Fruit fly (Drosophila melanogaster) whole organism, embryonic: ENCODE data around the gene lilli.

ENCODE experiments used
- BtbVII ChIP-seq: fragments of 200-800 bp; sonication (Bioruptor generic); optimal IDR thresholded peaks from 3 replicates; lab custom pipeline; 2017; ENCODE audit warnings: missing biosample characterization, mild to moderate bottlenecking, missing genetic modification characterization
- CG10274 ChIP-seq: fragments of 200-800 bp; sonication (Bioruptor generic); optimal IDR thresholded peaks from 3 replicates; lab custom pipeline; 2017; ENCODE audit warnings: missing biosample characterization, mild to moderate bottlenecking, missing genetic modification characterization
- CG11695 ChIP-seq: fragments of 200-800 bp; sonication (Bioruptor generic); IDR thresholded peaks from 3 replicates; pipeline ENCODE4 v1.3.6; 2022; ENCODE audit warnings: missing biosample characterization, missing genetic modification characterization
- CG12391 ChIP-seq: fragments of 200-800 bp; sonication (Bioruptor generic); optimal IDR thresholded peaks from 3 replicates; lab custom pipeline; 2018; ENCODE audit warnings: missing biosample characterization, mild to moderate bottlenecking, missing genetic modification characterization, moderate library complexity
- CG13123 ChIP-seq: fragments of 200-800 bp; sonication (Bioruptor generic); optimal IDR thresholded peaks from 2 replicates; lab custom pipeline; 2016; ENCODE audit warnings: missing biosample characterization, missing genetic modification characterization
- CG13775 ChIP-seq: fragments of 200-800 bp; sonication (Bioruptor generic); optimal IDR thresholded peaks from 3 replicates; lab custom pipeline; 2017; ENCODE audit warnings: missing biosample characterization, mild to moderate bottlenecking, missing genetic modification characterization
- CG14667 ChIP-seq: fragments of 200-800 bp; sonication (Bioruptor generic); IDR thresholded peaks from 2 replicates; pipeline ENCODE4 v1.3.6; 2022; ENCODE audit warnings: missing biosample characterization, missing genetic modification characterization
- CG16815 ChIP-seq: fragments of 200-800 bp; sonication (Bioruptor generic); optimal IDR thresholded peaks from 3 replicates; lab custom pipeline; 2017; ENCODE audit warnings: missing biosample characterization, mild to moderate bottlenecking, missing genetic modification characterization
- CG17385 ChIP-seq: fragments of 200-800 bp; sonication (Bioruptor generic); optimal IDR thresholded peaks from 3 replicates; lab custom pipeline; 2018; ENCODE audit warnings: missing biosample characterization, mild to moderate bottlenecking, missing genetic modification characterization
- CG32772 ChIP-seq: fragments of 200-800 bp; sonication (Bioruptor generic); IDR thresholded peaks from 2 replicates; pipeline ENCODE4 v1.3.6; 2022; ENCODE audit warnings: missing biosample characterization, missing genetic modification characterization
- CG33213 ChIP-seq: fragments of 200-800 bp; sonication (Bioruptor generic); optimal IDR thresholded peaks from 3 replicates; lab custom pipeline; 2016; ENCODE audit warnings: missing biosample characterization, missing genetic modification characterization
- CG34224 ChIP-seq: fragments of 200-800 bp; sonication (Bioruptor generic); IDR thresholded peaks from 3 replicates; pipeline ENCODE4 v1.3.6; 2022; ENCODE audit warnings: missing biosample characterization, missing genetic modification characterization; ENCODE audit not compliant: partially characterized antibody
- CG34422 ChIP-seq: fragments of 200-800 bp; sonication (Bioruptor generic); IDR thresholded peaks from 3 replicates; pipeline ENCODE4 v1.3.6; 2022; ENCODE audit warnings: missing biosample characterization, missing genetic modification characterization
- CG43689 ChIP-seq: fragments of 200-800 bp; sonication (Bioruptor generic); IDR thresholded peaks from 2 replicates; pipeline ENCODE4 v1.3.6; 2022; ENCODE audit warnings: missing biosample characterization, missing genetic modification characterization
- CG5245 ChIP-seq: fragments of 200-800 bp; sonication (Bioruptor generic); optimal IDR thresholded peaks from 3 replicates; lab custom pipeline; 2016; ENCODE audit warnings: missing biosample characterization, missing genetic modification characterization
- CG6654 ChIP-seq: fragments of 200-800 bp; sonication (Bioruptor generic); optimal IDR thresholded peaks from 2 replicates; lab custom pipeline; 2017; ENCODE audit warnings: missing biosample characterization, mild to moderate bottlenecking, missing genetic modification characterization
- CG6683 ChIP-seq: fragments of 200-800 bp; sonication (Bioruptor generic); optimal IDR thresholded peaks from 2 replicates; lab custom pipeline; 2017; ENCODE audit warnings: missing biosample characterization, mild to moderate bottlenecking, missing genetic modification characterization, missing genetic modification reagents
- CG7839 ChIP-seq: fragments of 200-800 bp; sonication (Bioruptor generic); optimal IDR thresholded peaks from 3 replicates; lab custom pipeline; 2018; ENCODE audit warnings: missing biosample characterization, mild to moderate bottlenecking, missing genetic modification characterization, moderate library complexity
- CG8089 ChIP-seq: fragments of 200-800 bp; sonication (Bioruptor generic); optimal IDR thresholded peaks from 3 replicates; lab custom pipeline; 2016; ENCODE audit warnings: missing biosample characterization, missing genetic modification characterization
- CG8478 ChIP-seq: fragments of >200 bp; optimal IDR thresholded peaks from 2 replicates; lab custom pipeline; 2018
- CG9932 ChIP-seq: fragments of 200-800 bp; sonication (Bioruptor generic); IDR thresholded peaks from 2 replicates; pipeline ENCODE4 v1.3.6; 2022; ENCODE audit warnings: missing biosample characterization, missing genetic modification characterization
- Lpt ChIP-seq: fragments of >200 bp; optimal IDR thresholded peaks from 2 replicates; lab custom pipeline; 2018; ENCODE audit warnings: missing biosample characterization, missing genetic modification characterization
- MESR4 ChIP-seq: fragments of 200-800 bp; sonication (Bioruptor generic); optimal IDR thresholded peaks from 2 replicates; lab custom pipeline; 2018; ENCODE audit warnings: missing biosample characterization, mild to moderate bottlenecking, missing genetic modification characterization, moderate library complexity
- Mes4 ChIP-seq: fragments of 200-800 bp; sonication (Bioruptor generic); optimal IDR thresholded peaks from 2 replicates; lab custom pipeline; 2016; ENCODE audit warnings: missing biosample characterization, missing genetic modification characterization
- Opbp ChIP-seq: fragments of 200-800 bp; sonication (Bioruptor generic); IDR thresholded peaks from 3 replicates; pipeline ENCODE4 v1.3.6; 2022; ENCODE audit warnings: missing biosample characterization, missing genetic modification characterization; ENCODE audit not compliant: partially characterized antibody
- PHDP ChIP-seq: fragments of 200-800 bp; sonication (Bioruptor generic); optimal IDR thresholded peaks from 3 replicates; lab custom pipeline; 2018; ENCODE audit warnings: missing biosample characterization, mild to moderate bottlenecking, missing genetic modification characterization, moderate library complexity
- Scr ChIP-seq: fragments of 200-800 bp; sonication (Bioruptor generic); IDR thresholded peaks from 2 replicates; pipeline ENCODE4 v1.3.6; 2022; ENCODE audit warnings: missing biosample characterization, missing genetic modification characterization; ENCODE audit not compliant: partially characterized antibody
- Stat92E ChIP-seq, 3 experiments: fragments of >200 bp in 2 of 3; fragments of 200-800 bp in 1 of 3; sonication (Bioruptor generic) in 1 of 3; optimal IDR thresholded peaks; 2 replicates each; lab custom pipeline; 2017 to 2019; ENCODE audit warnings: missing biosample characterization in 3 of 3, missing genetic modification characterization in 3 of 3, mild to moderate bottlenecking in 1 of 3, moderate library complexity in 1 of 3
- amos ChIP-seq: fragments of 200-800 bp; sonication (Bioruptor generic); IDR thresholded peaks from 2 replicates; pipeline ENCODE4 v1.3.6; 2022; ENCODE audit warnings: missing biosample characterization, missing genetic modification characterization; ENCODE audit not compliant: partially characterized antibody
- aop ChIP-seq: fragments of 200-800 bp; sonication (Bioruptor generic); IDR thresholded peaks from 2 replicates; pipeline ENCODE4 v1.3.6; 2022; ENCODE audit warnings: missing biosample characterization, missing genetic modification characterization
- bbx ChIP-seq: fragments of 200-800 bp; sonication (Bioruptor generic); IDR thresholded peaks from 2 replicates; pipeline ENCODE4 v1.3.6; 2022; ENCODE audit warnings: missing biosample characterization, missing genetic modification characterization; ENCODE audit not compliant: partially characterized antibody
- bsh ChIP-seq, 2 experiments: fragments of 200-800 bp; sonication (Bioruptor generic); optimal IDR thresholded peaks; 2 replicates each; lab custom pipeline; 2017 to 2018; ENCODE audit warnings: mild to moderate bottlenecking in 2 of 2, missing biosample characterization in 2 of 2, missing genetic modification characterization in 2 of 2, moderate library complexity in 1 of 2
- cas ChIP-seq: fragments of 200-800 bp; sonication (Bioruptor generic); IDR thresholded peaks from 2 replicates; pipeline ENCODE4 v1.3.6; 2022; ENCODE audit warnings: missing biosample characterization, missing genetic modification characterization
- ci ChIP-seq: fragments of 200-800 bp; sonication (Bioruptor generic); IDR thresholded peaks from 3 replicates; pipeline ENCODE4 v1.3.6; 2022; ENCODE audit warnings: missing biosample characterization, missing genetic modification characterization
- dati ChIP-seq: fragments of 200-800 bp; sonication (Bioruptor generic); IDR thresholded peaks from 2 replicates; pipeline ENCODE4 v1.3.6; 2022; ENCODE audit warnings: missing biosample characterization, missing genetic modification characterization
- dysf ChIP-seq: fragments of 200-800 bp; sonication (Bioruptor generic); IDR thresholded peaks from 3 replicates; pipeline ENCODE4 v1.3.6; 2022; ENCODE audit warnings: missing biosample characterization, missing genetic modification characterization
- emc ChIP-seq: fragments of 200-800 bp; sonication (Bioruptor generic); optimal IDR thresholded peaks from 2 replicates; lab custom pipeline; 2016; ENCODE audit warnings: missing biosample characterization, missing genetic modification characterization
- fu2 ChIP-seq: fragments of 200-800 bp; sonication (Bioruptor generic); optimal IDR thresholded peaks from 2 replicates; lab custom pipeline; 2016; ENCODE audit warnings: missing biosample characterization, missing genetic modification characterization
- gt ChIP-seq: fragments of 200-800 bp; sonication (Bioruptor generic); IDR thresholded peaks from 2 replicates; pipeline ENCODE4 v1.3.6; 2022; ENCODE audit warnings: missing biosample characterization, missing genetic modification characterization
- ind ChIP-seq: fragments of 200-800 bp; sonication (Bioruptor generic); optimal IDR thresholded peaks from 3 replicates; lab custom pipeline; 2016; ENCODE audit warnings: missing biosample characterization, missing genetic modification characterization
- insv ChIP-seq, 2 experiments: fragments of 200-800 bp; sonication (Bioruptor generic); optimal IDR thresholded peaks; 3 replicates each; lab custom pipeline; 2016 to 2018; ENCODE audit warnings: missing biosample characterization in 2 of 2, missing genetic modification characterization in 2 of 2
- kah ChIP-seq: fragments of 200-800 bp; sonication (Bioruptor generic); optimal IDR thresholded peaks from 2 replicates; lab custom pipeline; 2018; ENCODE audit warnings: missing biosample characterization, mild to moderate bottlenecking, missing genetic modification characterization
- lab ChIP-seq: fragments of 200-800 bp; sonication (Bioruptor generic); optimal IDR thresholded peaks from 3 replicates; lab custom pipeline; 2017; ENCODE audit warnings: missing biosample characterization, missing genetic modification characterization, mild to moderate bottlenecking, moderate library complexity, missing genetic modification reagents
- lola ChIP-seq, 3 experiments: fragments of >200 bp in 2 of 3; fragments of 200-800 bp in 1 of 3; sonication (Bioruptor generic) in 1 of 3; optimal IDR thresholded peaks; 2 replicates each; lab custom pipeline; 2017 to 2019; ENCODE audit warnings: missing biosample characterization in 3 of 3, missing genetic modification characterization in 3 of 3, mild to moderate bottlenecking in 1 of 3, moderate library complexity in 1 of 3
- p53 ChIP-seq: fragments of 200-800 bp; sonication (Bioruptor generic); optimal IDR thresholded peaks from 2 replicates; lab custom pipeline; 2016; ENCODE audit warnings: missing biosample characterization, missing genetic modification characterization
- ranshi ChIP-seq: fragments of 200-800 bp; sonication (Bioruptor generic); IDR thresholded peaks from 2 replicates; pipeline ENCODE4 v1.3.6; 2022; ENCODE audit warnings: missing biosample characterization, missing genetic modification characterization
- rib ChIP-seq: fragments of 200-800 bp; sonication (Bioruptor generic); IDR thresholded peaks from 2 replicates; pipeline ENCODE4 v1.3.6; 2022; ENCODE audit warnings: missing biosample characterization, missing genetic modification characterization
- run ChIP-seq: fragments of 200-800 bp; sonication (Bioruptor generic); optimal IDR thresholded peaks from 3 replicates; lab custom pipeline; 2018; ENCODE audit warnings: missing biosample characterization, mild to moderate bottlenecking, missing genetic modification characterization
- sens ChIP-seq: fragments of 200-800 bp; sonication (Bioruptor generic); peaks from one replicate; lab custom pipeline; 2016; ENCODE audit warnings: missing biosample characterization, missing genetic modification characterization
- unc-4 ChIP-seq: fragments of 200-800 bp; sonication (Bioruptor generic); IDR thresholded peaks from 2 replicates; pipeline ENCODE4 v1.3.6; 2022; ENCODE audit warnings: missing biosample characterization, missing genetic modification characterization; ENCODE audit not compliant: partially characterized antibody
- zen2 ChIP-seq: fragments of 200-800 bp; sonication (Bioruptor generic); IDR thresholded peaks from 3 replicates; pipeline ENCODE4 v1.3.6; 2022; ENCODE audit warnings: missing biosample characterization, missing genetic modification characterization; ENCODE audit not compliant: partially characterized antibody

The lilli gene

DNA sequence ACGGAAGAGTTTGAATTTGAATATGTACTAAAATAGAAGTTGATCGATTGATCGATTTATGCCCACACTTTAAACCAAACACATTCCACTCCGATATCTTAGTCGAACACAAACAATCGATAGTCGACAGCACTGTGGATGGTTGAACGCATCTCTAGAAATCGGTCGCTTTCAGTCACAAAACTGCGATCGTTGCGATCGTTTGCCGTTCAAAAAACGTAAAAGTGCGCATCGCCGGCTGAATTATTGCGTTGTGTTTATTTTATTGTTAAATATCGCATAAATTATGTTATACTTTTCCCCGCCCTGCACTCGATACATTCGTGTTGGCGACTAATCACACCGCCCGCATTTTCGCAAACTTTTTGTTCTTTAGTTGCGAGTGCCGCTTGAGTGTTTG, 113.4 kb downstream of the lilli start, which contains the start of gene Ccdc85 (continued):
- TF ChIP-seq ranshi (no peak), CG8478 (no peak), CG11695 (GFP tag; lab: Robert Waterston, UW) (no peak), amos (GFP tag; lab: Robert Waterston, UW) (peak; percentile 96), zen2 (peak; percentile 98), unc-4 (GFP tag; lab: Robert Waterston, UW) (peak; percentile 90), CG13123 (GFP tag; lab: Kevin White, UChicago) (no peak), CG5245 (GFP tag; lab: Kevin White, UChicago) (no peak), CG13775 (GFP tag; lab: Kevin White, UChicago) (no peak), BtbVII (GFP tag; lab: Kevin White, UChicago) (peak; percentile 15), ci (GFP tag; lab: Robert Waterston, UW) (peak; percentile 76), CG12391 (tag; lab: Kevin White, UChicago) (peak; percentile 24), p53 (no peak), CG16815 (GFP tag; lab: Kevin White, UChicago) (no peak), Opbp (GFP tag; lab: Robert Waterston, UW) (peak; percentile 96), CG34224 (GFP tag; lab: Robert Waterston, UW) (peak; percentile 97), emc (GFP tag; lab: Kevin White, UChicago) (no peak), dati (no peak), cas (GFP tag; lab: Robert Waterston, UW) (no peak), Scr (GFP tag; lab: Robert Waterston, UW) (peak; percentile 92), ind (GFP tag; lab: Kevin White, UChicago) (no peak), rib (GFP tag; lab: Robert Waterston, UW) (no peak), sens (peak; percentile 78), CG43689 (GFP tag; lab: Robert Waterston, UW) (no peak), CG33213 (GFP tag; lab: Kevin White, UChicago) (no peak), kah (GFP tag; lab: Kevin White, UChicago) (no peak), CG14667 (no peak), bbx (peak; percentile 99), CG34422 (peak; percentile 70; the same call in 1 of the 3 replicates), CG17385 (GFP tag; lab: Kevin White, UChicago) (peak; percentile 43), PHDP (peak; percentile 35), aop (GFP tag; lab: Robert Waterston, UW) (no peak), CG32772 (GFP tag; lab: Robert Waterston, UW) (no peak), CG9932 (GFP tag; lab: Robert Waterston, UW) (peak; percentile 6; the same call in 1 of the 2 replicates), CG7839 (tag; lab: Kevin White, UChicago) (no peak), lab (GFP tag; lab: Kevin White, UChicago) (no peak), gt (GFP tag; lab: Robert Waterston, UW) (no peak), Stat92E (GFP tag; optimal IDR thresholded peaks at IDR 0.05; lab: Kevin White, UChicago) (peak in 1 of 3 experiments; percentile 41), CG8089 (no peak), bsh (GFP tag; optimal IDR thresholded peaks at IDR 0.05; lab: Kevin White, UChicago) (no peak), run (no peak), lola (GFP tag; optimal IDR thresholded peaks at IDR 0.05; lab: Kevin White, UChicago) (no peak), MESR4 (GFP tag; lab: Kevin White, UChicago) (peak; percentile 36), Lpt (GFP tag; lab: Kevin White, UChicago) (no peak), dysf (GFP tag; lab: Robert Waterston, UW) (no peak), CG6683 (GFP tag; lab: Kevin White, UChicago) (no peak), CG6654 (GFP tag; lab: Kevin White, UChicago) (no peak), Mes4 (GFP tag; lab: Kevin White, UChicago) (peak; percentile 4), insv (GFP tag; optimal IDR thresholded peaks at IDR 0.05; lab: Kevin White, UChicago) (no peak), CG10274 (GFP tag; lab: Kevin White, UChicago) (no peak), fu2 (GFP tag; lab: Kevin White, UChicago) (no peak)
